Worm (Caenorhabditis elegans) whole organism, young adult: ENCODE results near the gene C28D4.5.

Experiments used
- F55B11.4 ChIP-seq: sonication (generic microtip); optimal IDR thresholded peaks from 2 replicates; lab custom pipeline; 2016; ENCODE audit warnings: missing compliant biosample characterization, missing genetic modification characterization, borderline replicate concordance; ENCODE audit not compliant: insufficient read depth
- ZK185.1 ChIP-seq: sonication (generic microtip); optimal IDR thresholded peaks from 2 replicates; lab custom pipeline; 2016; ENCODE audit warnings: mild to moderate bottlenecking, missing genetic modification characterization, missing compliant biosample characterization; ENCODE audit not compliant: poor library complexity, severe bottlenecking
- hsf-1 ChIP-seq: fragments of 200-800 bp; sonication (Bioruptor generic); IDR thresholded peaks from 2 replicates; pipeline ENCODE4 v1.3.6; 2022; ENCODE audit warnings: missing genetic modification reagents, missing genetic modification characterization, missing compliant biosample characterization
- madf-6 ChIP-seq: fragments of 200-800 bp; sonication (Bioruptor generic); IDR thresholded peaks from 2 replicates; pipeline ENCODE4 v1.3.6; 2022; ENCODE audit warnings: missing genetic modification reagents, missing genetic modification characterization, missing compliant biosample characterization
- nfya-1 ChIP-seq: sonication (generic microtip); optimal IDR thresholded peaks from 2 replicates; lab custom pipeline; 2017; ENCODE audit warnings: antibody characterized with exemption, missing compliant biosample characterization, missing genetic modification characterization, borderline replicate concordance; ENCODE audit not compliant: insufficient read depth
- rpc-1 ChIP-seq, 2 experiments: fragments of 150-350 bp in 1 of 2; sonication (generic microtip) in 1 of 2; optimal IDR thresholded peaks; 2 replicates each; lab custom pipeline; 2014 to 2018; ENCODE audit warnings: missing biosample characterization in 1 of 2, missing genetic modification characterization in 1 of 2, missing genetic modification reagents in 1 of 2, missing genotype in 1 of 2
- sdz-38 ChIP-seq: sonication (generic microtip); optimal IDR thresholded peaks from 2 replicates; lab custom pipeline; 2016; ENCODE audit warnings: missing genotype, missing genetic modification characterization, missing compliant biosample characterization
- ztf-22 ChIP-seq: fragments of 200-800 bp; sonication (Bioruptor generic); optimal IDR thresholded peaks from 2 replicates; lab custom pipeline; 2018; ENCODE audit warnings: mild to moderate bottlenecking, missing genetic modification characterization, moderate library complexity, missing compliant biosample characterization
- ztf-3 ChIP-seq: fragments of 200-800 bp; sonication (Bioruptor generic); optimal IDR thresholded peaks from 2 replicates; lab custom pipeline; 2018; ENCODE audit warnings: mild to moderate bottlenecking, missing genetic modification characterization, missing compliant biosample characterization

ce11 chrIV:9718396-9718795, 28.3 kb downstream of the C28D4.5 start:
- no peak for TF ChIP-seq hsf-1 (GFP tag; lab: Robert Waterston, UW)
- TF ChIP-seq madf-6 (GFP tag; lab: Robert Waterston, UW): no peak
- TF ChIP-seq ZK185.1 (tag; lab: Kevin White, UChicago): no peak
- TF ChIP-seq nfya-1 (tag; lab: Kevin White, UChicago): no peak
- TF ChIP-seq sdz-38 (tag; lab: Kevin White, UChicago): no peak
- TF ChIP-seq ztf-3: no peak
- TF ChIP-seq rpc-1 (optimal IDR thresholded peaks at IDR 0.05; lab: Kevin White, UChicago): no peak
- TF ChIP-seq rpc-1 (tag; optimal IDR thresholded peaks at IDR 0.05; lab: Kevin White, UChicago): no peak
- TF ChIP-seq ztf-22 (GFP tag; lab: Kevin White, UChicago): no peak
- no peak for TF ChIP-seq F55B11.4 (tag; lab: Kevin White, UChicago)
